Worm (Caenorhabditis elegans) whole organism, L2 larva: ENCODE data around the gene unc-82.

Experiments
- C34F6.9 ChIP-seq: fragments of 150-350 bp; optimal IDR thresholded peaks from 2 replicates; lab custom pipeline; 2014; ENCODE audit warnings: missing biosample characterization, missing genetic modification characterization
- F13H6.1 ChIP-seq: sonication (generic microtip); optimal IDR thresholded peaks from 2 replicates; lab custom pipeline; 2016; ENCODE audit warnings: missing genetic modification characterization, missing compliant biosample characterization
- R02D3.7 ChIP-seq: fragments of 150-350 bp; optimal IDR thresholded peaks from 2 replicates; lab custom pipeline; 2014; ENCODE audit warnings: missing biosample characterization, missing genetic modification characterization
- Y55F3AM.14 ChIP-seq: fragments of 200-800 bp; sonication (Bioruptor generic); optimal IDR thresholded peaks from 2 replicates; lab custom pipeline; 2018; ENCODE audit warnings: mild to moderate bottlenecking, missing genetic modification characterization, missing compliant biosample characterization
- ZK546.5 ChIP-seq: sonication (generic microtip); optimal IDR thresholded peaks from 2 replicates; lab custom pipeline; 2017; ENCODE audit warnings: missing biosample characterization, missing genetic modification characterization
- alr-1 ChIP-seq: fragments of 150-350 bp; optimal IDR thresholded peaks from 2 replicates; lab custom pipeline; 2014; ENCODE audit warnings: missing biosample characterization, missing genetic modification characterization
- aly-2 ChIP-seq: fragments of 150-350 bp; optimal IDR thresholded peaks from 2 replicates; lab custom pipeline; 2014; ENCODE audit warnings: missing biosample characterization, missing genetic modification characterization
- ama-1 ChIP-seq: fragments of 150-350 bp; optimal IDR thresholded peaks from 2 replicates; lab custom pipeline; 2018; ENCODE audit warnings: inconsistent platforms
- blmp-1 ChIP-seq: sonication (generic microtip); optimal IDR thresholded peaks from 2 replicates; lab custom pipeline; 2017; ENCODE audit warnings: missing genetic modification characterization, mild to moderate bottlenecking, missing compliant biosample characterization, antibody characterized with exemption, moderate library complexity; ENCODE audit not compliant: insufficient read depth
- ceh-82 ChIP-seq: fragments of 150-350 bp; optimal IDR thresholded peaks from 2 replicates; lab custom pipeline; 2014; ENCODE audit warnings: missing biosample characterization, missing genetic modification characterization
- crh-2 ChIP-seq: sonication (generic microtip); optimal IDR thresholded peaks from 2 replicates; lab custom pipeline; 2017; ENCODE audit warnings: missing biosample characterization, missing genetic modification characterization
- dmd-4 ChIP-seq: sonication (generic microtip); optimal IDR thresholded peaks from 2 replicates; lab custom pipeline; 2017; ENCODE audit warnings: missing biosample characterization, missing genetic modification characterization
- egl-27 ChIP-seq: sonication (generic microtip); optimal IDR thresholded peaks from 3 replicates; lab custom pipeline; 2017; ENCODE audit warnings: missing biosample characterization, missing genetic modification reagents, missing genetic modification characterization
- elt-3 ChIP-seq: sonication (generic microtip); optimal IDR thresholded peaks from 2 replicates; lab custom pipeline; 2017; ENCODE audit warnings: missing biosample characterization, missing genetic modification characterization
- fos-1 ChIP-seq: fragments of 150-350 bp; optimal IDR thresholded peaks from 2 replicates; lab custom pipeline; 2014; ENCODE audit warnings: missing biosample characterization, missing genetic modification characterization
- gmeb-1 ChIP-seq: fragments of 150-350 bp; optimal IDR thresholded peaks from 2 replicates; lab custom pipeline; 2014; ENCODE audit warnings: missing biosample characterization, missing genetic modification characterization
- lin-11 ChIP-seq: fragments of 150-350 bp; sonication (generic microtip); optimal IDR thresholded peaks from 2 replicates; lab custom pipeline; 2014; ENCODE audit warnings: missing biosample characterization, missing genetic modification characterization, inconsistent platforms, mixed read lengths
- lsy-2 ChIP-seq, 2 experiments: fragments of 150-350 bp in 1 of 2; sonication (generic microtip) in 1 of 2; optimal IDR thresholded peaks; 2 replicates each; lab custom pipeline; 2014 to 2017; ENCODE audit warnings: missing biosample characterization in 2 of 2, missing genetic modification characterization in 2 of 2
- mab-5 ChIP-seq: fragments of 150-350 bp; optimal IDR thresholded peaks from 2 replicates; lab custom pipeline; 2014; ENCODE audit warnings: missing biosample characterization, missing genetic modification characterization
- mbf-1 ChIP-seq: sonication (generic microtip); optimal IDR thresholded peaks from 2 replicates; lab custom pipeline; 2017; ENCODE audit warnings: missing biosample characterization, missing genetic modification characterization
- mdl-1 ChIP-seq, 2 experiments: fragments of 150-350 bp in 1 of 2; sonication (generic microtip) in 1 of 2; optimal IDR thresholded peaks; 2 replicates each; lab custom pipeline; 2017; ENCODE audit warnings: missing biosample characterization in 2 of 2, missing genetic modification characterization in 2 of 2
- nhr-11 ChIP-seq: fragments of 150-350 bp; optimal IDR thresholded peaks from 2 replicates; lab custom pipeline; 2014; ENCODE audit warnings: missing biosample characterization, missing genetic modification characterization
- nhr-12 ChIP-seq: fragments of 150-350 bp; optimal IDR thresholded peaks from 2 replicates; lab custom pipeline; 2014; ENCODE audit warnings: missing biosample characterization, missing genetic modification characterization
- nhr-129 ChIP-seq: fragments of 150-350 bp; optimal IDR thresholded peaks from 2 replicates; lab custom pipeline; 2014; ENCODE audit warnings: missing biosample characterization, missing genetic modification characterization
- nhr-21 ChIP-seq: fragments of 150-350 bp; optimal IDR thresholded peaks from 2 replicates; lab custom pipeline; 2014; ENCODE audit warnings: missing biosample characterization, missing genetic modification characterization
- nhr-23 ChIP-seq: fragments of 150-350 bp; optimal IDR thresholded peaks from 2 replicates; lab custom pipeline; 2014; ENCODE audit warnings: missing biosample characterization, missing genetic modification reagents, missing genetic modification characterization
- nhr-25 ChIP-seq: fragments of 150-350 bp; sonication (generic microtip); optimal IDR thresholded peaks from 3 replicates; lab custom pipeline; 2014; ENCODE audit warnings: missing biosample characterization, missing genetic modification characterization
- nhr-6 ChIP-seq: fragments of 150-350 bp; optimal IDR thresholded peaks from 2 replicates; lab custom pipeline; 2014; ENCODE audit warnings: missing biosample characterization, missing genetic modification characterization
- nhr-77 ChIP-seq: fragments of 150-350 bp; optimal IDR thresholded peaks from 2 replicates; lab custom pipeline; 2014; ENCODE audit warnings: missing biosample characterization, missing genetic modification characterization
- sem-4 ChIP-seq: fragments of 150-350 bp; optimal IDR thresholded peaks from 2 replicates; lab custom pipeline; 2014; ENCODE audit warnings: missing biosample characterization, missing genetic modification reagents, missing genetic modification characterization
- skn-1 ChIP-seq: sonication (generic microtip); optimal IDR thresholded peaks from 2 replicates; lab custom pipeline; 2017; ENCODE audit warnings: missing biosample characterization, missing genetic modification characterization
- sma-3 ChIP-seq: sonication (generic microtip); optimal IDR thresholded peaks from 2 replicates; lab custom pipeline; 2016; ENCODE audit warnings: missing genetic modification reagents, missing genetic modification characterization, missing compliant biosample characterization
- sma-9 ChIP-seq, 2 experiments: fragments of 150-350 bp in 1 of 2; sonication (generic microtip) in 1 of 2; optimal IDR thresholded peaks; 2 replicates each; lab custom pipeline; 2014 to 2016; ENCODE audit warnings: missing genetic modification characterization in 2 of 2, mild to moderate bottlenecking in 1 of 2, missing biosample characterization in 1 of 2, missing compliant biosample characterization in 1 of 2, missing genetic modification reagents in 1 of 2, moderate library complexity in 1 of 2
- snpc-4 ChIP-seq: fragments of 150-350 bp; optimal IDR thresholded peaks from 2 replicates; lab custom pipeline; 2014; ENCODE audit warnings: missing biosample characterization, missing genetic modification characterization
- unc-55 ChIP-seq: fragments of 150-350 bp; sonication (generic microtip); optimal IDR thresholded peaks from 3 replicates; lab custom pipeline; 2014; ENCODE audit warnings: missing biosample characterization, missing genetic modification reagents, missing genetic modification characterization
- unc-62 ChIP-seq: fragments of 150-350 bp; optimal IDR thresholded peaks from 2 replicates; lab custom pipeline; 2014; ENCODE audit warnings: missing biosample characterization, missing genetic modification reagents, missing genetic modification characterization
- zag-1 ChIP-seq: fragments of 150-350 bp; optimal IDR thresholded peaks from 2 replicates; lab custom pipeline; 2014; ENCODE audit warnings: missing biosample characterization, missing genetic modification characterization
- ztf-1 ChIP-seq: fragments of 200-800 bp; sonication (Bioruptor generic); conservative IDR thresholded peaks from 2 replicates; pipeline ENCODE4 v1.3.6; 2022; ENCODE audit warnings: missing genetic modification characterization, missing compliant biosample characterization
- ztf-11 ChIP-seq: sonication (generic microtip); optimal IDR thresholded peaks from 2 replicates; lab custom pipeline; 2017; ENCODE audit warnings: missing biosample characterization, missing genetic modification characterization
- ztf-4 ChIP-seq: fragments of 150-350 bp; optimal IDR thresholded peaks from 2 replicates; lab custom pipeline; 2014; ENCODE audit warnings: missing biosample characterization, missing genetic modification characterization

The unc-82 gene

DNA sequence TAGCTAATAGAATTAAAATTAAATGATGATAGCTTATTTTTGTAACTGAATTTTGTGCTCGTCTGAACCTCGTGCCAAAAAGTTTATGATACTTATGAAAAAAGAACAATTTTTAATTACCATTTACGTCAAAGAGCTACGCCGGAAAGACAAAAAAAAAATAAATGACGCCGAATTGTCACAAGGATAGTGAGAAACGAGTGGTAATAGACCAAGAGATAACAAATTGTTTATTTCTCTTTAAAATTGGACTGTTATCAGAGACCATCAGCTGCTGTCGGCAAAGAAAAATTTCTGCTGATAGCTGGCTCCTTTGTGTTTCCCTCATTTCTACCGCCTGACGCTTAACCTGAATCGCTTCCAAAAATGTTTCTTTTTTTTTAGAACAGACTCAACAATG lies 30.6 kb upstream of the unc-82 start, which contains the start of gene pitr-1:
Gene pitr-1 (plus strand): TSS at position 386 of the 400 bp plus-strand sequence.
- TF ChIP-seq nhr-25 (tag; lab: Kevin White, UChicago), result no peak
- no peak for TF ChIP-seq mab-5 (tag; lab: Kevin White, UChicago)
- TF ChIP-seq unc-55 (GFP tag; lab: Kevin White, UChicago), result no peak
- TF ChIP-seq blmp-1 (tag; lab: Kevin White, UChicago), result no peak
- no peak for TF ChIP-seq ceh-82 (tag; lab: Kevin White, UChicago)
- TF ChIP-seq crh-2 (tag; lab: Kevin White, UChicago), result peak; percentile 18
- no peak for TF ChIP-seq nhr-12 (tag; lab: Kevin White, UChicago)
- TF ChIP-seq ztf-1 (GFP tag; lab: Robert Waterston, UW), result no peak
- no peak for TF ChIP-seq sem-4 (tag; lab: Kevin White, UChicago)
- peak in 1 of 2 experiments; percentile 6 for TF ChIP-seq lsy-2 (tag; optimal IDR thresholded peaks at IDR 0.05; lab: Kevin White, UChicago)
- TF ChIP-seq unc-62 (GFP tag; lab: Kevin White, UChicago), result no peak
- TF ChIP-seq gmeb-1 (tag; lab: Kevin White, UChicago), result no peak
- no peak for TF ChIP-seq alr-1 (tag; lab: Kevin White, UChicago)
- no peak for TF ChIP-seq nhr-11 (tag; lab: Kevin White, UChicago)
- no peak for TF ChIP-seq zag-1 (tag; lab: Kevin White, UChicago)
- peak; percentile 43 for TF ChIP-seq fos-1 (tag; lab: Kevin White, UChicago)
- TF ChIP-seq ztf-11 (tag; lab: Kevin White, UChicago), result no peak
- TF ChIP-seq nhr-129 (tag; lab: Kevin White, UChicago), result peak; percentile 25
- TF ChIP-seq elt-3, result no peak
- no peak for TF ChIP-seq ztf-4 (tag; lab: Kevin White, UChicago)
- no peak for TF ChIP-seq ZK546.5 (tag; lab: Kevin White, UChicago)
- TF ChIP-seq nhr-6, result no peak
- TF ChIP-seq dmd-4 (tag; lab: Kevin White, UChicago), result no peak
- no peak for TF ChIP-seq snpc-4 (tag; lab: Kevin White, UChicago)
- no peak for TF ChIP-seq F13H6.1
- no peak for TF ChIP-seq Y55F3AM.14 (GFP tag; lab: Kevin White, UChicago)
- TF ChIP-seq sma-9 (GFP tag; optimal IDR thresholded peaks at IDR 0.05; lab: Kevin White, UChicago), result peak; percentile 73
- TF ChIP-seq sma-9 (tag; optimal IDR thresholded peaks at IDR 0.05; lab: Kevin White, UChicago), result no peak
- TF ChIP-seq, all 48 proteins: peak for 5

- TF ChIP-seq ama-1 (peak; percentile 3), nhr-129 (tag; lab: Kevin White, UChicago) (peak; percentile 41), alr-1 (tag; lab: Kevin White, UChicago) (no peak), Y55F3AM.14 (GFP tag; lab: Kevin White, UChicago) (peak; percentile 14), dmd-4 (tag; lab: Kevin White, UChicago) (no peak)
These were observed 26.8 kb upstream of the unc-82 start for ce11 chrIV:7397507-7397906.

DNA sequence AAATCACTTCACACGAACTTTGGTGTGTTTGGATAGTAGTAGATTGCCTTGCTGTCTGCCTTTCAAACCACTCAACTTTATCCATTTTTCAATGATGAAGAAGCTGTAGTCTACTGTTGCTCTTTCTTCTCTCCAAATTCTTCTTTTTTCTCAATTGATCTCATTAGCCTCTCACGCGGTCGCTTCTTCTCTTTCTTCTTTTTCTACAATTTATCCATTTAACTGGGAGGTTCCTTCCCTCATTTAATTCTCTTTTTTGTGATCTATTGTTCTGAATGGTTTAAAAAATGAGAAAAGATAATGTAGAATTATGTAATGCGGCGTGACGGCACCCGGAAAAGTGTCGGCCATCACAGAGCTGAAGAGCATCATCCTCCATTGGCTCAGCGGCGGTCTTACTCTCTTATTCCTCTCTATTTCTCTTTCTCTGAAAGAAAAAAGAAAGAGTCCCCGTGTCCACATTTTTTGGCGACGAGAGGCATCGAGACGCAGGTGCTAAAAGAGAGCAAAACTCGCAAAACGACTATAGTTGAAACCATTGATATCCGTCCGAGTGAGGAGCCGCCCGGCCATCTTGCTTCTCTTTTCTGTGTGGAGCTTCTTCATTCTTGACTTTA lies 23.7 kb upstream of the unc-82 start:
- TF ChIP-seq mbf-1 (tag; lab: Kevin White, UChicago) (no peak), nhr-23 (tag; lab: Kevin White, UChicago) (no peak), lsy-2 (tag; optimal IDR thresholded peaks at IDR 0.05; lab: Kevin White, UChicago) (peak in 1 of 2 experiments; percentile 17), unc-55 (GFP tag; lab: Kevin White, UChicago) (peak; percentile 50), nhr-129 (tag; lab: Kevin White, UChicago) (peak; percentile 40), nhr-25 (tag; lab: Kevin White, UChicago) (no peak), crh-2 (tag; lab: Kevin White, UChicago) (no peak), sma-9 (GFP tag; optimal IDR thresholded peaks at IDR 0.05; lab: Kevin White, UChicago) (peak; percentile 59), sma-9 (tag; optimal IDR thresholded peaks at IDR 0.05; lab: Kevin White, UChicago) (no peak), mdl-1 (tag; optimal IDR thresholded peaks at IDR 0.05; lab: Kevin White, UChicago) (peak in 1 of 2 experiments; percentile 8), F13H6.1 (peak; percentile 55), C34F6.9 (peak; percentile 23)
- TF ChIP-seq, all 48 proteins: peak for 7

ce11 chrIV:7402077-7402476 lies 22.2 kb upstream of the unc-82 start:
- TF ChIP-seq fos-1 (tag; lab: Kevin White, UChicago) (peak; percentile 59), mab-5 (tag; lab: Kevin White, UChicago) (peak; percentile 67), R02D3.7 (no peak), skn-1 (tag; lab: Kevin White, UChicago) (no peak), nhr-129 (tag; lab: Kevin White, UChicago) (peak; percentile 87), F13H6.1 (peak; percentile 88), nhr-12 (tag; lab: Kevin White, UChicago) (no peak), ZK546.5 (tag; lab: Kevin White, UChicago) (no peak), Y55F3AM.14 (GFP tag; lab: Kevin White, UChicago) (peak; percentile 57), ztf-4 (tag; lab: Kevin White, UChicago) (peak; percentile 56), zag-1 (tag; lab: Kevin White, UChicago) (peak; percentile 94), dmd-4 (tag; lab: Kevin White, UChicago) (no peak), blmp-1 (tag; lab: Kevin White, UChicago) (no peak), nhr-6 (peak; percentile 42), aly-2 (tag; lab: Kevin White, UChicago) (no peak), unc-62 (GFP tag; lab: Kevin White, UChicago) (no peak), nhr-11 (tag; lab: Kevin White, UChicago) (no peak), snpc-4 (tag; lab: Kevin White, UChicago) (no peak), sma-3 (GFP tag; lab: Kevin White, UChicago) (no peak), nhr-77 (tag; lab: Kevin White, UChicago) (no peak), lin-11 (tag; lab: Kevin White, UChicago) (peak; percentile 81), nhr-21 (tag; lab: Kevin White, UChicago) (no peak), egl-27 (tag; lab: Kevin White, UChicago) (peak; percentile 65), ceh-82 (tag; lab: Kevin White, UChicago) (peak; percentile 32), ztf-1 (GFP tag; lab: Robert Waterston, UW) (no peak), crh-2 (tag; lab: Kevin White, UChicago) (peak; percentile 72), sma-9 (GFP tag; optimal IDR thresholded peaks at IDR 0.05; lab: Kevin White, UChicago) (peak; percentile 75), sma-9 (tag; optimal IDR thresholded peaks at IDR 0.05; lab: Kevin White, UChicago) (no peak), ztf-11 (tag; lab: Kevin White, UChicago) (no peak)
